Worm (Caenorhabditis elegans): Measurements from ENCODE around the gene asns-2.

asns-2 gene

DNA sequence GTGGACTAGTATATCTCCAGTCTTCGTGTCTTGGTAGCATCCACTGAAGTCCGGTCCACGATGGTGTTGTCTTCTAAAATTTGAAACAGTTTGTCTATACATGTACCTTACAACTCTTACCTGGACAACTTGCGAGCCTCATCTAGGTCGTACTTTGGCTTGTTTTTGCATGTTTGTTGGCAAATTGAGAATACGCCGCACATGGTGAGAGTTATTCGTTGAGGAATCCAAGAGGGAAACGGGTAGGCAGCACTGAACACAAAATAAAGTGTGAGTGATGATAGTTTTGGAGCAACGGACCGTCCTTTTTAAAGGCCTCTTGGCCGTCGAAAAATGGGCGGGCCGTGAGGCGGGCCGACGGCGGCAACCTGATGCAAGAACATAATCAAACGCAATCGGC lies at the start of gene asns-2:
asns-2 (minus strand) TSS at position 282 of the 400 bp plus-strand sequence.
- TF ChIP-seq ama-1 (optimal IDR thresholded peaks at IDR 0.05): peak; percentile 68
- TF ChIP-seq jun-1 (tag; optimal IDR thresholded peaks at IDR 0.05): no peak
- no peak for TF ChIP-seq nhr-76 (tag; optimal IDR thresholded peaks at IDR 0.05)

DNA sequence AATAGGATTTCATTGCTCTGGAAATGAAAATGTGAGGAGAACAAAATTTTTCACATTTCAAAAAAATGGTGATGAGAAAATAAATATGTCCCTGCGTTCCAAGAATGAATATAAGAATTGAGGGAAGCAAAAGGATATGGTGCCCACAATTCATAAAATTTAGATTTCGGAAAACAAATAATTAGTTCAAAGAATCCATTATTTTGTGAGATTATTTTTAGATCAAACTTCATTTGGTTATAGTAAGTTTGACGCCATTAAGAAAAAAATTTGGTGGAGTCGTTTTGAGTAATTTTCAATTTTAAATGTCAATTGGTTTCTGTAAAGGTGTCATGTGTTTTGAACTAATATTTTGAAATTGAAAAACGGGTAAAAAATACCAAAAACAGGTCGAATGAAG lies 49.6 kb upstream of the asns-2 start:
- TF ChIP-seq ceh-16 (tag; optimal IDR thresholded peaks at IDR 0.05): no peak
- TF ChIP-seq jun-1 (tag; optimal IDR thresholded peaks at IDR 0.05): no peak
- no peak for TF ChIP-seq egl-5 (tag; optimal IDR thresholded peaks at IDR 0.05)
- TF ChIP-seq nhr-11 (tag; optimal IDR thresholded peaks at IDR 0.05): no peak
- TF ChIP-seq nhr-67 (tag; optimal IDR thresholded peaks at IDR 0.05): no peak
- TF ChIP-seq R02D3.7 (tag; optimal IDR thresholded peaks at IDR 0.05): no peak
- no peak for TF ChIP-seq ZK546.5 (tag; optimal IDR thresholded peaks at IDR 0.05)
- TF ChIP-seq ztf-11 (tag; optimal IDR thresholded peaks at IDR 0.05): no peak
- no peak for TF ChIP-seq nhr-77 (tag; optimal IDR thresholded peaks at IDR 0.05)
- no peak for TF ChIP-seq elt-3 (tag; optimal IDR thresholded peaks at IDR 0.05)
- TF ChIP-seq ceh-9 (tag; optimal IDR thresholded peaks at IDR 0.05): no peak
- no peak for TF ChIP-seq nhr-237 (tag; optimal IDR thresholded peaks at IDR 0.05)

DNA sequence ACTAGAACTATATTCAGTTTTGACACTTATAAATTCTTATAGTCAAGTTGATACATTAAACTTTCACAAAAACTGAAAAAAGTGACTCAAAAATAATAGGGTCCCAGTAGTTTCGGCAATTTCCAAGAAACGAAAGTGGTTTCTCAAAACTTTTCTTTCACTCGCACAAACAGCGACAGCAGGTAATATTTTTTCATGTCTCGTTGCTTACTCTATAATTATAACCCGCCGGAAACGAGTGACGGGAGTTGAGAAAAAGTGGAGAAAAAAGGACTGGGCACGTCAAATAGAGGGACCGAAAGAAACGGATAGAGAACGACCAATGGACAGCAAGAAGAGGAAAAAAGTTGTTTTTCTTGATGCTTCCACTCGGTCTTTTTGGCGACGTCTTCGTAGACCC lies 49.2 kb upstream of the asns-2 start:
- TF ChIP-seq unc-62 (GFP tag; optimal IDR thresholded peaks at IDR 0.05) (no peak), snpc-4 (tag; optimal IDR thresholded peaks at IDR 0.05) (no peak), elt-2 (tag; optimal IDR thresholded peaks at IDR 0.05) (no peak), fkh-10 (GFP tag; optimal IDR thresholded peaks at IDR 0.05) (no peak), nhr-43 (tag; optimal IDR thresholded peaks at IDR 0.05; ENCODE audit: poor library complexity, severe bottlenecking) (no peak), daf-12 (tag; optimal IDR thresholded peaks at IDR 0.05) (no peak), elt-3 (tag; optimal IDR thresholded peaks at IDR 0.05) (no peak), hmg-11 (tag; optimal IDR thresholded peaks at IDR 0.05) (peak; percentile 23), sea-2 (GFP tag; optimal IDR thresholded peaks at IDR 0.05) (no peak), nhr-237 (tag; optimal IDR thresholded peaks at IDR 0.05) (no peak), lin-39 (tag; optimal IDR thresholded peaks at IDR 0.05) (peak; percentile 21), skn-1 (tag; optimal IDR thresholded peaks at IDR 0.05) (no peak), nhr-25 (tag; optimal IDR thresholded peaks at IDR 0.05) (no peak), jun-1 (tag; optimal IDR thresholded peaks at IDR 0.05) (no peak), ceh-9 (tag; optimal IDR thresholded peaks at IDR 0.05) (no peak), lin-15B (tag; optimal IDR thresholded peaks at IDR 0.05) (no peak), nfya-1 (tag; optimal IDR thresholded peaks at IDR 0.05; ENCODE audit: insufficient read depth) (peak; percentile 39)

DNA sequence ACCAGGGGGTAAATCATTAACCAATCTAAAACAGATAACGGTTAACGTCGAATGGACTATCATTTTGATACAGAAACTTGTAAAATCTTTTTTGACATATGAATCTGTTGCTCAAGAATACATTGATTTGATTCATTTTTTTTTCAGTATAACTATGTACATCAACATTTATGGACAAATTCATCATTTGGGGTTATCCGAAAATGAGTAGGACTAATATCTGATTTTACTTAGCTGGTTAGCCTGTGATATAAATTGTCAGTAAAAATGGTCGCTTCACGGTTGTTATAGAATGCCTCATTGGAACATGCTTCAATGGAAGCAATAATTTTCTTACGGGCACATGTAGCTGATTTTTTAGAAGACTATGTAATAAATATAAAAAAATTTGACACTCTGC lies 46.9 kb upstream of the asns-2 start:
- TF ChIP-seq hmg-11 (tag; optimal IDR thresholded peaks at IDR 0.05) (no peak), egl-5 (tag; optimal IDR thresholded peaks at IDR 0.05) (no peak), pqm-1 (tag; optimal IDR thresholded peaks at IDR 0.05) (no peak), zag-1 (tag; optimal IDR thresholded peaks at IDR 0.05) (no peak), tbx-2 (tag; optimal IDR thresholded peaks at IDR 0.05) (no peak), nhr-23 (tag; optimal IDR thresholded peaks at IDR 0.05) (no peak), nhr-12 (tag; optimal IDR thresholded peaks at IDR 0.05) (no peak), R02D3.7 (tag; optimal IDR thresholded peaks at IDR 0.05) (no peak), ama-1 (optimal IDR thresholded peaks at IDR 0.05) (no peak), ceh-9 (tag; optimal IDR thresholded peaks at IDR 0.05) (no peak), lin-39 (tag; optimal IDR thresholded peaks at IDR 0.05) (no peak), nhr-67 (tag; optimal IDR thresholded peaks at IDR 0.05) (no peak), nhr-28 (tag; optimal IDR thresholded peaks at IDR 0.05) (no peak)

DNA sequence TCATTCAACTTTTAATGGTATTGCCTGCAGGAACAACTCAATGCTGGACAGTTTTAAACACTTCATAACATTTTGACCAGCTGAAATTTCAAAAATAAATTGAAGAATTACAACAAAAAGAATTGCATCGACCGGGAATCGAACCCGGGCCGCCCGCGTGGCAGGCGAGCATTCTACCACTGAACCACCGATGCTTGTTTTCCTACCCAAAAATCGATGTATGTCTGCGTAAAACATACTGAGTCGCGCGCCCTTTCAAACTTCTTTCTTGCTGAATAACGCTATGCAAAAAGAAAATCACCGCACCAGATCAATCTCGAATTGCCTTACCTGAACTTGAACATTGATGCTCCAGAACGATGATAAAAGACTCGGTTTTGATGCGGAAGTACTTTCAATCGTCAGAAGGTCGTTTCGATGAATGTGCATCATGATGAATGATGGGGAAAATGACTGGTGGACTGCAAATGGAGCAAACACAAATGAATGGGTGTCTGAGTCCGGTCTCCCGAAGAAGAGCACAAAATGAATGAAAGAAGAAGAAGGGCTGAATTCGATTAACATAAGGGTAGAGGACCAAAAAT lies 46.0 kb upstream of the asns-2 start, which contains the start of gene R04E5.7:
R04E5.7 (minus strand) TSS at position 564 of the 584 bp plus-strand sequence.
- TF ChIP-seq ama-1 (optimal IDR thresholded peaks at IDR 0.05) (peak; percentile 5), nhr-12 (tag; optimal IDR thresholded peaks at IDR 0.05) (no peak), nhr-43 (tag; optimal IDR thresholded peaks at IDR 0.05; ENCODE audit: poor library complexity, severe bottlenecking) (peak; percentile 11), elt-1 (tag; optimal IDR thresholded peaks at IDR 0.05) (no peak), zag-1 (tag; optimal IDR thresholded peaks at IDR 0.05) (no peak), sea-2 (GFP tag; optimal IDR thresholded peaks at IDR 0.05) (no peak), nfya-1 (tag; optimal IDR thresholded peaks at IDR 0.05; ENCODE audit: insufficient read depth) (peak; percentile 17), egl-27 (tag; optimal IDR thresholded peaks at IDR 0.05) (no peak), tbx-2 (tag; optimal IDR thresholded peaks at IDR 0.05) (no peak), elt-3 (tag; optimal IDR thresholded peaks at IDR 0.05) (no peak), elt-2 (tag; optimal IDR thresholded peaks at IDR 0.05) (peak; percentile 37), lin-39 (tag; optimal IDR thresholded peaks at IDR 0.05) (peak; percentile 13), hmg-11 (tag; optimal IDR thresholded peaks at IDR 0.05) (peak; percentile 13), pha-4 (tag; optimal IDR thresholded peaks at IDR 0.05) (peak; percentile 15), egl-5 (tag; optimal IDR thresholded peaks at IDR 0.05) (peak; percentile 68), nhr-76 (tag; optimal IDR thresholded peaks at IDR 0.05) (no peak), skn-1 (tag; optimal IDR thresholded peaks at IDR 0.05) (peak; percentile 2)

Measured in whole organism, L3 larva.